Fruit fly (Drosophila melanogaster) whole organism, embryonic: Measurements from ENCODE around the gene CG10761.

Experiments used
- Aef1 ChIP-seq: fragments of 200-800 bp; sonication (Bioruptor generic); IDR thresholded peaks from 3 replicates; pipeline ENCODE4 v1.3.6; 2022; ENCODE audit warnings: missing biosample characterization, missing genetic modification characterization
- B-H1 ChIP-seq: fragments of 200-800 bp; sonication (Bioruptor generic); IDR thresholded peaks from 3 replicates; pipeline ENCODE4 v1.3.6; 2022; ENCODE audit warnings: missing biosample characterization, missing genetic modification characterization
- Bdp1 ChIP-seq: fragments of 200-800 bp; sonication (Bioruptor generic); optimal IDR thresholded peaks from 3 replicates; lab custom pipeline; 2016; ENCODE audit warnings: missing biosample characterization, missing genetic modification characterization
- CG12769 ChIP-seq: fragments of 200-800 bp; sonication (Bioruptor generic); optimal IDR thresholded peaks from 2 replicates; lab custom pipeline; 2019; ENCODE audit warnings: missing biosample characterization, mild to moderate bottlenecking, missing genetic modification characterization, moderate library complexity
- CG13894 ChIP-seq: fragments of 200-800 bp; sonication (Bioruptor generic); optimal IDR thresholded peaks from 3 replicates; lab custom pipeline; 2018; ENCODE audit warnings: missing biosample characterization, mild to moderate bottlenecking, missing genetic modification characterization, moderate library complexity
- CG14441 ChIP-seq: fragments of 200-800 bp; sonication (Bioruptor generic); IDR thresholded peaks from 2 replicates; pipeline ENCODE4 v1.3.6; 2022; ENCODE audit warnings: missing biosample characterization, missing genetic modification characterization
- CG15479 ChIP-seq: fragments of 200-800 bp; sonication (Bioruptor generic); optimal IDR thresholded peaks from 3 replicates; lab custom pipeline; 2019; ENCODE audit warnings: missing biosample characterization, mild to moderate bottlenecking, missing genetic modification characterization, moderate library complexity
- CG17186 ChIP-seq: fragments of 200-800 bp; sonication (Bioruptor generic); optimal IDR thresholded peaks from 3 replicates; lab custom pipeline; 2017; ENCODE audit warnings: missing biosample characterization, missing genetic modification reagents, missing genetic modification characterization
- CG17385 ChIP-seq: fragments of 200-800 bp; sonication (Bioruptor generic); optimal IDR thresholded peaks from 3 replicates; lab custom pipeline; 2018; ENCODE audit warnings: missing biosample characterization, mild to moderate bottlenecking, missing genetic modification characterization
- CG17829 ChIP-seq: fragments of 200-800 bp; optimal IDR thresholded peaks from 2 replicates; lab custom pipeline; 2019; ENCODE audit warnings: missing biosample characterization, mild to moderate bottlenecking, missing genetic modification characterization, moderate library complexity
- CG1832 ChIP-seq: fragments of 200-800 bp; sonication (Bioruptor generic); optimal IDR thresholded peaks from 2 replicates; lab custom pipeline; 2017; ENCODE audit warnings: missing biosample characterization, mild to moderate bottlenecking, missing genetic modification characterization, inconsistent platforms
- CG2875 ChIP-seq: fragments of 200-800 bp; sonication (Bioruptor generic); optimal IDR thresholded peaks from 2 replicates; lab custom pipeline; 2017; ENCODE audit warnings: missing biosample characterization, mild to moderate bottlenecking, missing genetic modification characterization, missing genetic modification reagents
- CG4360 ChIP-seq: fragments of 200-800 bp; sonication (Bioruptor generic); IDR thresholded peaks from 2 replicates; pipeline ENCODE4 v1.3.6; 2022; ENCODE audit warnings: missing biosample characterization, missing genetic modification characterization
- CG4820 ChIP-seq: fragments of 200-800 bp; sonication (Bioruptor generic); optimal IDR thresholded peaks from 3 replicates; lab custom pipeline; 2016; ENCODE audit warnings: missing biosample characterization, missing genetic modification characterization
- CG6254 ChIP-seq: fragments of 200-800 bp; sonication (Bioruptor generic); optimal IDR thresholded peaks from 3 replicates; lab custom pipeline; 2017; ENCODE audit warnings: mild to moderate bottlenecking, missing biosample characterization, missing genetic modification reagents, missing genetic modification characterization
- CG6654 ChIP-seq: fragments of 200-800 bp; sonication (Bioruptor generic); optimal IDR thresholded peaks from 2 replicates; lab custom pipeline; 2017; ENCODE audit warnings: missing biosample characterization, mild to moderate bottlenecking, missing genetic modification characterization
- CG7372 ChIP-seq: fragments of 200-800 bp; sonication (Bioruptor generic); IDR thresholded peaks from 2 replicates; pipeline ENCODE4 v1.3.6; 2022; ENCODE audit warnings: missing biosample characterization, missing genetic modification characterization
- CG7839 ChIP-seq: fragments of 200-800 bp; sonication (Bioruptor generic); optimal IDR thresholded peaks from 3 replicates; lab custom pipeline; 2018; ENCODE audit warnings: missing biosample characterization, mild to moderate bottlenecking, missing genetic modification characterization, moderate library complexity
- Dll ChIP-seq: fragments of 200-800 bp; sonication (Bioruptor generic); IDR thresholded peaks from 4 replicates; pipeline ENCODE4 v1.3.6; 2022; ENCODE audit warnings: missing biosample characterization, missing genetic modification characterization; ENCODE audit not compliant: partially characterized antibody
- Ets97D ChIP-seq: fragments of 200-800 bp; sonication (Bioruptor generic); optimal IDR thresholded peaks from 3 replicates; lab custom pipeline; 2016; ENCODE audit warnings: missing biosample characterization, missing genetic modification characterization
- Jarid2 ChIP-seq: fragments of 200-800 bp; sonication (Bioruptor generic); optimal IDR thresholded peaks from 3 replicates; lab custom pipeline; 2017; ENCODE audit warnings: mild to moderate bottlenecking, missing biosample characterization, missing genetic modification reagents, missing genetic modification characterization
- Lpt ChIP-seq: fragments of >200 bp; optimal IDR thresholded peaks from 2 replicates; lab custom pipeline; 2018; ENCODE audit warnings: missing biosample characterization, missing genetic modification characterization
- Med ChIP-seq: fragments of 200-800 bp; sonication (Bioruptor generic); peaks from one replicate; lab custom pipeline; 2016; ENCODE audit warnings: missing biosample characterization, missing genetic modification characterization, mild to moderate bottlenecking, inconsistent platforms, moderate library complexity
- Mes4 ChIP-seq: fragments of 200-800 bp; sonication (Bioruptor generic); optimal IDR thresholded peaks from 2 replicates; lab custom pipeline; 2016; ENCODE audit warnings: missing biosample characterization, missing genetic modification characterization
- Neu2 ChIP-seq: fragments of 200-800 bp; sonication (Bioruptor generic); optimal IDR thresholded peaks from 3 replicates; lab custom pipeline; 2016; ENCODE audit warnings: missing biosample characterization, missing genetic modification characterization, borderline replicate concordance
- Nf-YC ChIP-seq: fragments of 200-800 bp; optimal IDR thresholded peaks from 3 replicates; lab custom pipeline; 2019; ENCODE audit warnings: missing biosample characterization, mild to moderate bottlenecking, missing genetic modification characterization, moderate library complexity
- TFAM ChIP-seq: fragments of 200-800 bp; sonication (Bioruptor generic); optimal IDR thresholded peaks from 2 replicates; lab custom pipeline; 2017; ENCODE audit warnings: missing biosample characterization, missing genetic modification characterization, inconsistent platforms
- abd-A ChIP-seq: fragments of 200-800 bp; sonication (Bioruptor generic); optimal IDR thresholded peaks from 3 replicates; lab custom pipeline; 2019; ENCODE audit warnings: missing biosample characterization, mild to moderate bottlenecking, missing genetic modification characterization, moderate library complexity
- bigmax ChIP-seq: fragments of 200-800 bp; sonication (Bioruptor generic); optimal IDR thresholded peaks from 2 replicates; lab custom pipeline; 2018; ENCODE audit warnings: missing biosample characterization, mild to moderate bottlenecking, missing genetic modification characterization
- cg ChIP-seq: fragments of 200-800 bp; sonication (Bioruptor generic); optimal IDR thresholded peaks from 3 replicates; lab custom pipeline; 2019; ENCODE audit warnings: missing biosample characterization, mild to moderate bottlenecking, missing genetic modification characterization, moderate library complexity
- chinmo ChIP-seq: fragments of 200-800 bp; sonication (Bioruptor generic); IDR thresholded peaks from 4 replicates; pipeline ENCODE4 v1.3.6; 2022; ENCODE audit warnings: missing biosample characterization, missing genetic modification characterization; ENCODE audit not compliant: partially characterized antibody
- crol ChIP-seq: fragments of 200-800 bp; sonication (Bioruptor generic); IDR thresholded peaks from 2 replicates; pipeline ENCODE4 v1.3.6; 2022; ENCODE audit warnings: missing biosample characterization, missing genetic modification characterization
- disco-r ChIP-seq: fragments of 200-800 bp; sonication (Bioruptor generic); optimal IDR thresholded peaks from 2 replicates; lab custom pipeline; 2016; ENCODE audit warnings: missing biosample characterization, missing genetic modification characterization
- hbn ChIP-seq: fragments of 200-800 bp; sonication (Bioruptor generic); IDR thresholded peaks from 2 replicates; pipeline ENCODE4 v1.3.6; 2022; ENCODE audit warnings: missing biosample characterization, missing genetic modification characterization; ENCODE audit not compliant: partially characterized antibody
- lbe ChIP-seq: fragments of 200-800 bp; sonication (Bioruptor generic); optimal IDR thresholded peaks from 2 replicates; lab custom pipeline; 2016; ENCODE audit warnings: missing biosample characterization, mild to moderate bottlenecking, missing genetic modification characterization
- lola ChIP-seq, 3 experiments: fragments of >200 bp in 2 of 3; fragments of 200-800 bp in 1 of 3; sonication (Bioruptor generic) in 1 of 3; optimal IDR thresholded peaks; 2 replicates each; lab custom pipeline; 2017 to 2019; ENCODE audit warnings: missing biosample characterization in 3 of 3, missing genetic modification characterization in 3 of 3, mild to moderate bottlenecking in 1 of 3, moderate library complexity in 1 of 3
- oc ChIP-seq: fragments of 200-800 bp; sonication (Bioruptor generic); optimal IDR thresholded peaks from 2 replicates; lab custom pipeline; 2018; ENCODE audit warnings: missing biosample characterization, mild to moderate bottlenecking, missing genetic modification characterization, moderate library complexity
- odd ChIP-seq: fragments of 200-800 bp; sonication (Bioruptor generic); optimal IDR thresholded peaks from 2 replicates; lab custom pipeline; 2017; ENCODE audit warnings: missing biosample characterization, mild to moderate bottlenecking, missing genetic modification characterization
- pita ChIP-seq: fragments of 200-800 bp; sonication (Bioruptor generic); optimal IDR thresholded peaks from 2 replicates; lab custom pipeline; 2017; ENCODE audit warnings: missing biosample characterization, mild to moderate bottlenecking, missing genetic modification characterization
- sd ChIP-seq: fragments of 200-800 bp; sonication (Bioruptor generic); optimal IDR thresholded peaks from 3 replicates; lab custom pipeline; 2018; ENCODE audit warnings: missing biosample characterization, mild to moderate bottlenecking, missing genetic modification characterization, moderate library complexity
- sens ChIP-seq: fragments of 200-800 bp; sonication (Bioruptor generic); peaks from one replicate; lab custom pipeline; 2016; ENCODE audit warnings: missing biosample characterization, missing genetic modification characterization
- sqz ChIP-seq: fragments of 200-800 bp; sonication (Bioruptor generic); optimal IDR thresholded peaks from 3 replicates; lab custom pipeline; 2018; ENCODE audit warnings: missing biosample characterization, mild to moderate bottlenecking, missing genetic modification characterization
- trh ChIP-seq: fragments of 200-800 bp; sonication (Bioruptor generic); optimal IDR thresholded peaks from 2 replicates; lab custom pipeline; 2016; ENCODE audit warnings: missing biosample characterization, missing genetic modification characterization
- vvl ChIP-seq: fragments of 200-800 bp; sonication (Bioruptor generic); IDR thresholded peaks from 2 replicates; pipeline ENCODE4 v1.3.6; 2022; ENCODE audit warnings: missing biosample characterization, missing genetic modification characterization

CG10761 gene

dm6 chrX:8195449-8196156, 33.0 kb upstream of the CG10761 start (continued):
- TF ChIP-seq sens (GFP tag; lab: Kevin White, UChicago) (peak; percentile 26), trh (no peak), CG7372 (GFP tag; lab: Robert Waterston, UW) (peak; percentile 34; the same call in 1 of the 2 replicates)

dm6 chrX:8194559-8194958, 32.0 kb upstream of the CG10761 start:
- TF ChIP-seq CG13894 (tag; lab: Kevin White, UChicago) (peak; percentile 49), lbe (GFP tag; lab: Kevin White, UChicago) (no peak), sd (tag; lab: Kevin White, UChicago) (peak; percentile 55), B-H1 (GFP tag; lab: Robert Waterston, UW) (no peak), CG2875 (GFP tag; lab: Kevin White, UChicago) (no peak), vvl (0 out of 2 replicates have a peak, but pooled peaks have one; percentile 19), CG6254 (no peak), bigmax (GFP tag; lab: Kevin White, UChicago) (peak; percentile 81), disco-r (GFP tag; lab: Kevin White, UChicago) (no peak), CG14441 (GFP tag; lab: Robert Waterston, UW) (no peak), odd (no peak), CG6654 (GFP tag; lab: Kevin White, UChicago) (peak; percentile 95), CG17186 (GFP tag; lab: Kevin White, UChicago) (no peak), CG7839 (tag; lab: Kevin White, UChicago) (no peak), TFAM (GFP tag; lab: Kevin White, UChicago) (no peak), hbn (no peak), sens (GFP tag; lab: Kevin White, UChicago) (peak; percentile 29), Med (GFP tag; lab: Kevin White, UChicago) (peak; percentile 71), oc (peak; percentile 74), CG12769 (peak; percentile 63), CG17829 (tag; lab: Kevin White, UChicago) (no peak), Jarid2 (GFP tag; lab: Kevin White, UChicago) (no peak), CG4360 (peak; percentile 80), Neu2 (GFP tag; lab: Kevin White, UChicago) (no peak), CG17385 (no peak), Bdp1 (GFP tag; lab: Kevin White, UChicago) (no peak), Lpt (GFP tag; lab: Kevin White, UChicago) (no peak), CG15479 (GFP tag; lab: Kevin White, UChicago) (no peak), Dll (GFP tag; lab: Robert Waterston, UW) (no peak), lola (GFP tag; optimal IDR thresholded peaks at IDR 0.05; lab: Kevin White, UChicago) (no peak), CG4820 (GFP tag; lab: Kevin White, UChicago) (no peak), abd-A (tag; lab: Kevin White, UChicago) (peak; percentile 86), Nf-YC (peak; percentile 25), sqz (GFP tag; lab: Kevin White, UChicago) (peak; percentile 49), pita (GFP tag; lab: Kevin White, UChicago) (no peak), Aef1 (GFP tag; lab: Robert Waterston, UW) (peak; percentile 58), CG1832 (GFP tag; lab: Kevin White, UChicago) (peak; percentile 47), Ets97D (GFP tag; lab: Kevin White, UChicago) (no peak), cg (GFP tag; lab: Kevin White, UChicago) (peak; percentile 11), chinmo (GFP tag; lab: Robert Waterston, UW) (peak; percentile 83; the same call in 3 of the 4 replicates), crol (peak; percentile 43; the same call in 1 of the 2 replicates), Mes4 (no peak)
- TF ChIP-seq, all 482 proteins: peak for 18
